Fruit fly (Drosophila melanogaster) whole organism, prepupa: ENCODE results near the gene Mps1.

Source experiments
- Blimp-1 ChIP-seq: fragments of 200-800 bp; sonication (Bioruptor generic); optimal IDR thresholded peaks from 3 replicates; lab custom pipeline; 2017; ENCODE audit warnings: missing biosample characterization, missing genetic modification characterization, mild to moderate bottlenecking, moderate library complexity, missing genetic modification reagents
- CG10631 ChIP-seq: fragments of 200-800 bp; sonication (Bioruptor generic); optimal IDR thresholded peaks from 2 replicates; lab custom pipeline; 2016; ENCODE audit warnings: missing biosample characterization, missing genetic modification characterization
- CG10669 ChIP-seq: fragments of 200-800 bp; sonication (Bioruptor generic); optimal IDR thresholded peaks from 3 replicates; lab custom pipeline; 2018; ENCODE audit warnings: missing biosample characterization, mild to moderate bottlenecking, missing genetic modification characterization, moderate library complexity
- CG11762 ChIP-seq: fragments of 200-800 bp; sonication (Bioruptor generic); optimal IDR thresholded peaks from 3 replicates; lab custom pipeline; 2016; ENCODE audit warnings: missing biosample characterization, missing genetic modification characterization; ENCODE audit not compliant: insufficient read depth
- CG11902 ChIP-seq: fragments of 200-800 bp; sonication (Bioruptor generic); optimal IDR thresholded peaks from 3 replicates; lab custom pipeline; 2016; ENCODE audit warnings: missing biosample characterization, missing genetic modification characterization
- CG15336 ChIP-seq: fragments of 200-800 bp; sonication (Bioruptor generic); IDR thresholded peaks from 2 replicates; pipeline ENCODE4 v1.3.6; 2022; ENCODE audit warnings: missing biosample characterization, missing genetic modification characterization
- CG1621 ChIP-seq: fragments of 200-800 bp; sonication (Bioruptor generic); optimal IDR thresholded peaks from 3 replicates; lab custom pipeline; 2018; ENCODE audit warnings: missing biosample characterization, mild to moderate bottlenecking, missing genetic modification characterization
- CG16779 ChIP-seq: fragments of 200-800 bp; sonication (Bioruptor generic); optimal IDR thresholded peaks from 3 replicates; lab custom pipeline; 2017; ENCODE audit warnings: missing biosample characterization, mild to moderate bottlenecking, missing genetic modification characterization
- CG3032 ChIP-seq: fragments of 200-800 bp; optimal IDR thresholded peaks from 2 replicates; lab custom pipeline; 2019; ENCODE audit warnings: missing biosample characterization, mild to moderate bottlenecking, missing genetic modification characterization, moderate library complexity
- CG31627 ChIP-seq: fragments of 200-800 bp; sonication (Bioruptor generic); optimal IDR thresholded peaks from 3 replicates; lab custom pipeline; 2016; ENCODE audit warnings: missing biosample characterization, missing genetic modification characterization
- CG32006 ChIP-seq: fragments of 200-800 bp; sonication (Bioruptor generic); optimal IDR thresholded peaks from 3 replicates; lab custom pipeline; 2017; ENCODE audit warnings: missing biosample characterization, mild to moderate bottlenecking, missing genetic modification characterization
- CG34406 ChIP-seq: fragments of 200-800 bp; sonication (Bioruptor generic); optimal IDR thresholded peaks from 3 replicates; lab custom pipeline; 2016; ENCODE audit warnings: missing biosample characterization, missing genetic modification characterization
- CG3919 ChIP-seq: fragments of 200-800 bp; sonication (Bioruptor generic); optimal IDR thresholded peaks from 3 replicates; lab custom pipeline; 2016; ENCODE audit warnings: missing biosample characterization, missing genetic modification characterization
- CG4318 ChIP-seq: fragments of 200-800 bp; sonication (Bioruptor generic); optimal IDR thresholded peaks from 3 replicates; lab custom pipeline; 2017; ENCODE audit warnings: missing biosample characterization, mild to moderate bottlenecking, missing genetic modification characterization
- CG6163 ChIP-seq: fragments of 200-800 bp; sonication (Bioruptor generic); IDR thresholded peaks from 3 replicates; pipeline ENCODE4 v1.3.6; 2022; ENCODE audit warnings: missing biosample characterization, missing genetic modification characterization
- CG6808 ChIP-seq: fragments of 200-800 bp; sonication (Bioruptor generic); optimal IDR thresholded peaks from 3 replicates; lab custom pipeline; 2017; ENCODE audit warnings: missing biosample characterization, missing genetic modification characterization, mild to moderate bottlenecking, moderate library complexity, missing genetic modification reagents
- CG6854 ChIP-seq: fragments of 200-800 bp; sonication (Bioruptor generic); optimal IDR thresholded peaks from 2 replicates; lab custom pipeline; 2017; ENCODE audit warnings: missing biosample characterization, mild to moderate bottlenecking, missing genetic modification characterization
- CG7368 ChIP-seq: fragments of 200-800 bp; sonication (Bioruptor generic); optimal IDR thresholded peaks from 3 replicates; lab custom pipeline; 2016; ENCODE audit warnings: missing biosample characterization, missing genetic modification characterization
- CG8119 ChIP-seq: fragments of 200-800 bp; sonication (Bioruptor generic); IDR thresholded peaks from 3 replicates; pipeline ENCODE4 v1.3.6; 2022; ENCODE audit warnings: missing biosample characterization, missing genetic modification characterization
- CG8632 ChIP-seq: fragments of 200-800 bp; sonication (Bioruptor generic); optimal IDR thresholded peaks from 3 replicates; lab custom pipeline; 2016; ENCODE audit warnings: missing biosample characterization, missing genetic modification characterization
- CG9139 ChIP-seq: fragments of 200-800 bp; sonication (Bioruptor generic); optimal IDR thresholded peaks from 3 replicates; lab custom pipeline; 2017; ENCODE audit warnings: missing biosample characterization, mild to moderate bottlenecking, missing genetic modification characterization
- Eip93F ChIP-seq: fragments of 200-800 bp; sonication (Bioruptor generic); optimal IDR thresholded peaks from 2 replicates; lab custom pipeline; 2016; ENCODE audit warnings: missing biosample characterization, mild to moderate bottlenecking, missing genetic modification characterization
- Ets21C ChIP-seq: fragments of 200-800 bp; sonication (Bioruptor generic); optimal IDR thresholded peaks from 3 replicates; lab custom pipeline; 2016; ENCODE audit warnings: missing biosample characterization, missing genetic modification characterization
- Ets96B ChIP-seq: fragments of 200-800 bp; optimal IDR thresholded peaks from 2 replicates; lab custom pipeline; 2019; ENCODE audit warnings: missing biosample characterization, mild to moderate bottlenecking, missing genetic modification characterization, moderate library complexity
- Gug ChIP-seq: fragments of 200-800 bp; sonication (Bioruptor generic); IDR thresholded peaks from 2 replicates; pipeline ENCODE4 v1.3.6; 2022; ENCODE audit warnings: missing biosample characterization, missing genetic modification characterization
- Hr38 ChIP-seq: sonication (Bioruptor generic); optimal IDR thresholded peaks from 2 replicates; lab custom pipeline; 2016; ENCODE audit warnings: missing biosample characterization, missing genetic modification characterization
- Hr39 ChIP-seq: fragments of 200-800 bp; sonication (Bioruptor generic); optimal IDR thresholded peaks from 2 replicates; lab custom pipeline; 2016; ENCODE audit warnings: missing biosample characterization, missing genetic modification characterization
- Hr4 ChIP-seq: fragments of 200-800 bp; sonication (Bioruptor generic); optimal IDR thresholded peaks from 3 replicates; lab custom pipeline; 2016; ENCODE audit warnings: missing biosample characterization, missing genetic modification characterization
- OdsH ChIP-seq: fragments of 200-800 bp; sonication (Bioruptor generic); optimal IDR thresholded peaks from 3 replicates; lab custom pipeline; 2016; ENCODE audit warnings: missing biosample characterization, missing genetic modification characterization
- Smox ChIP-seq: fragments of 200-800 bp; sonication (Bioruptor generic); optimal IDR thresholded peaks from 3 replicates; lab custom pipeline; 2016; ENCODE audit warnings: missing biosample characterization, missing genetic modification characterization
- Sox102F ChIP-seq: fragments of 200-800 bp; sonication (Bioruptor generic); optimal IDR thresholded peaks from 2 replicates; lab custom pipeline; 2016; ENCODE audit warnings: missing biosample characterization, mild to moderate bottlenecking, missing genetic modification characterization
- Sox14 ChIP-seq: fragments of 200-800 bp; sonication (Bioruptor generic); optimal IDR thresholded peaks from 3 replicates; lab custom pipeline; 2016; ENCODE audit warnings: missing biosample characterization, missing genetic modification characterization
- Sox15 ChIP-seq: fragments of 200-800 bp; sonication (Bioruptor generic); optimal IDR thresholded peaks from 3 replicates; lab custom pipeline; 2016; ENCODE audit warnings: missing biosample characterization, missing genetic modification characterization
- achi ChIP-seq: fragments of 200-800 bp; sonication (Bioruptor generic); optimal IDR thresholded peaks from 3 replicates; lab custom pipeline; 2016; ENCODE audit warnings: missing biosample characterization, missing genetic modification characterization
- acj6 ChIP-seq: fragments of 200-800 bp; sonication (Bioruptor generic); optimal IDR thresholded peaks from 3 replicates; lab custom pipeline; 2016; ENCODE audit warnings: missing biosample characterization, missing genetic modification characterization
- cyc ChIP-seq: fragments of 200-800 bp; sonication (Bioruptor generic); optimal IDR thresholded peaks from 3 replicates; lab custom pipeline; 2016; ENCODE audit warnings: missing biosample characterization, missing genetic modification characterization
- dac ChIP-seq: fragments of 200-800 bp; sonication (Bioruptor generic); optimal IDR thresholded peaks from 2 replicates; lab custom pipeline; 2017; ENCODE audit warnings: missing biosample characterization, mild to moderate bottlenecking, missing genetic modification characterization
- eg ChIP-seq: fragments of 200-800 bp; sonication (Bioruptor generic); IDR thresholded peaks from 3 replicates; pipeline ENCODE4 v1.3.6; 2022; ENCODE audit warnings: missing biosample characterization, missing genetic modification characterization
- fd59A ChIP-seq: fragments of 200-800 bp; sonication (Bioruptor generic); optimal IDR thresholded peaks from 2 replicates; lab custom pipeline; 2017; ENCODE audit warnings: missing biosample characterization, mild to moderate bottlenecking, missing genetic modification characterization, missing genetic modification reagents
- fkh ChIP-seq: fragments of 200-800 bp; sonication (Bioruptor generic); optimal IDR thresholded peaks from 3 replicates; lab custom pipeline; 2017; ENCODE audit warnings: missing biosample characterization, mild to moderate bottlenecking, missing genetic modification characterization, moderate library complexity
- lz ChIP-seq: fragments of 200-800 bp; sonication (Bioruptor generic); optimal IDR thresholded peaks from 3 replicates; lab custom pipeline; 2016; ENCODE audit warnings: missing biosample characterization, missing genetic modification characterization
- net ChIP-seq: fragments of 200-800 bp; sonication (Bioruptor generic); optimal IDR thresholded peaks from 3 replicates; lab custom pipeline; 2016; ENCODE audit warnings: missing biosample characterization, missing genetic modification characterization
- salr ChIP-seq, 2 experiments: fragments of 200-800 bp; sonication (Bioruptor generic); optimal IDR thresholded peaks; 3 replicates each; lab custom pipeline; 2016 to 2018; ENCODE audit warnings: missing biosample characterization in 2 of 2, missing genetic modification characterization in 2 of 2, mild to moderate bottlenecking in 1 of 2
- ss ChIP-seq, 2 experiments: fragments of 200-800 bp; sonication (Bioruptor generic); optimal IDR thresholded peaks; 2 replicates in 1 of 2; 3 replicates in 1 of 2; lab custom pipeline; 2017 to 2018; ENCODE audit warnings: mild to moderate bottlenecking in 2 of 2, missing biosample characterization in 2 of 2, missing genetic modification characterization in 2 of 2, moderate library complexity in 1 of 2
- svp ChIP-seq: fragments of 200-800 bp; sonication (Bioruptor generic); peaks from one replicate; lab custom pipeline; 2016; ENCODE audit warnings: missing biosample characterization, missing genetic modification characterization
- topi ChIP-seq: fragments of 200-800 bp; sonication (Bioruptor generic); optimal IDR thresholded peaks from 3 replicates; lab custom pipeline; 2016; ENCODE audit warnings: missing biosample characterization, missing genetic modification characterization
- vri ChIP-seq: fragments of 200-800 bp; sonication (Bioruptor generic); optimal IDR thresholded peaks from 3 replicates; lab custom pipeline; 2016; ENCODE audit warnings: missing biosample characterization, mild to moderate bottlenecking, missing genetic modification characterization

Mps1 gene

DNA sequence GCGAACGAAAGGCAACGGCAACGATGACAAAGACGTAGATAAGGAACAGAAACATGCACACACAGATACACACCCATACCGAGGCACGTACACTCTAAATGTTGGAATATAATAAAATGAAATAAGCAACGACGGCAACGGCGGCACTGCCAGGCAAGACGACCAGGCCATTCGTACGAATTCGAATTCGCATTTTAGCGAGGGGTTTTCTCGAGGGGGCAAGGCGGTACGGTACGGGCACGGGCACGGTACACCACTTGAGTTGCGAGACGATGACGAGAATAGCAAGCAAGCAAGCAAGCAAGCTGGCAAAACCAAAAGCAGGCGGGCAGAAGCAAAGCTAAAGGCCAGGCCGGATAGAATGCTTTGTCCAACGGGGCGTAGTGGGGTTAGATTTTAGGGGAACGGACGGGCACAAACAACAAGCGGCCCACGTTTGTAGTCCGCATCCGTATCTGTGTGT, 30.1 kb downstream of the Mps1 start (continued):
- TF ChIP-seq net: no peak
- TF ChIP-seq Hr39 (GFP tag; lab: Kevin White, UChicago): no peak
- TF ChIP-seq lz (GFP tag; lab: Kevin White, UChicago): no peak
- TF ChIP-seq Sox14 (GFP tag; lab: Kevin White, UChicago): peak; percentile 68
- no peak for TF ChIP-seq CG8632 (GFP tag; lab: Kevin White, UChicago)
- TF ChIP-seq CG6163: peak; percentile 53
- TF ChIP-seq salr (GFP tag; optimal IDR thresholded peaks at IDR 0.05; lab: Kevin White, UChicago): peak in 1 of 2 experiments; percentile 42
- peak; percentile 39 for TF ChIP-seq fkh
- TF ChIP-seq CG3032 (tag; lab: Kevin White, UChicago): peak; percentile 8
- TF ChIP-seq Eip93F (GFP tag; lab: Kevin White, UChicago): peak; percentile 21
- TF ChIP-seq Sox15: no peak
- TF ChIP-seq cyc (GFP tag; lab: Kevin White, UChicago): peak; percentile 4
- no peak for TF ChIP-seq CG4318
- no peak for TF ChIP-seq Gug
- TF ChIP-seq OdsH (GFP tag; lab: Kevin White, UChicago): no peak
- TF ChIP-seq Smox (GFP tag; lab: Kevin White, UChicago): no peak
- no peak for TF ChIP-seq eg (GFP tag; lab: Robert Waterston, UW)
- no peak for TF ChIP-seq topi (GFP tag; lab: Kevin White, UChicago)
- no peak for TF ChIP-seq CG10631 (GFP tag; lab: Kevin White, UChicago)
- peak; percentile 20 for TF ChIP-seq Ets96B (tag; lab: Kevin White, UChicago)
- no peak for TF ChIP-seq CG11762
- TF ChIP-seq dac (GFP tag; lab: Kevin White, UChicago): no peak
- peak; percentile 47; the same call in 1 of the 2 replicates for TF ChIP-seq CG15336
- TF ChIP-seq CG7368 (GFP tag; lab: Kevin White, UChicago): no peak
- no peak for TF ChIP-seq CG32006 (GFP tag; lab: Kevin White, UChicago)
- TF ChIP-seq Hr38: no peak
- no peak for TF ChIP-seq Ets21C
- no peak for TF ChIP-seq CG9139
- no peak for TF ChIP-seq CG31627 (GFP tag; lab: Kevin White, UChicago)
- peak; percentile 39 for TF ChIP-seq Sox102F (GFP tag; lab: Kevin White, UChicago)
- peak; percentile 12 for TF ChIP-seq CG1621 (tag; lab: Kevin White, UChicago)
- no peak for TF ChIP-seq Blimp-1 (GFP tag; lab: Kevin White, UChicago)
- TF ChIP-seq fd59A (GFP tag; lab: Kevin White, UChicago): no peak
- TF ChIP-seq ss (GFP tag; optimal IDR thresholded peaks at IDR 0.05; lab: Kevin White, UChicago): peak; percentile 31 to 38
- peak; percentile 38 for TF ChIP-seq svp (GFP tag; lab: Kevin White, UChicago)
- 0 out of 3 replicates have a peak, but pooled peaks have one; percentile 8 for TF ChIP-seq CG8119

DNA sequence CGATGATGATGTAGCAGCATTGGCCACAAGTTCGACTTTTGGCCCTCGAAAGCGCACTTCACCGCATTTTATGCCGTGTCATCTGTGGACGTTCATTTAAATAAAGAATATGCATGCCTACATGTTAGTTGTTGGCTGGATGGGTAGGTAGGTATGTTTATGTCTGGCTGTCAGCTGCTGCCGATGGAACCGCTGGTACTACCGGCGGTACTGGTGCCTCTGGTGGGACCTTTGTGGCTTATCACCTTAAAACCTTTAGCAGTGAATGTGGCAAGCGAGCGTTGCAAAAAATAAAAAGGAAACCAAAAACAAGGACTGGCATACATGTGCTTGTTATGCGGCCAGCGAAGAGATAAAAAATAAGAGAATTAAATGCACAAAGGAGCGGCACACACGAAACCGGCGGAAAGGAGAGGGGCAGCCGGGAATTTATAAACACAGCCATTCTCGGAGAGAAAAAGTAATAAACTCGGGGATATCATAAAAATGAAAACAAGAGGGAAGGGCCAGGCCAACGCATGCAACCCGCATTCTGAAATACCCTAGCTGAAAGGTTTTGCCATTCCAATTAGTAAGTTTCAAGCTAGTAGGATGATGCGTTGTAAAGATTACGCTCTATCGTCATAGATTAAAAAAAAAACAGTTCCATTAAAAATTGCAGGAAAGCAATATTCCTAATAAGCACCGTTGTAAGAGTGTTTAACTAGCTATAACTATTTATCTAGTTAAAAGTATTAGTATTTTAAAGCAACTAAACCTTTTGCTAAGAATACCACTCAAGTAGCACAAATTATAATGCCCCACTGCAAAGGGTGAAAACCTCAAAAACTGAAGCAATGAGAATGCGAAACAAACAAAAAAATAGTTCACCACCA, 31.1 kb downstream of the Mps1 start:
- no peak for TF ChIP-seq CG6163
- peak; percentile 83 for TF ChIP-seq Ets96B (tag; lab: Kevin White, UChicago)
- peak; percentile 66 for TF ChIP-seq CG6854 (GFP tag; lab: Kevin White, UChicago)
- no peak for TF ChIP-seq fkh
- peak; percentile 24 for TF ChIP-seq CG11902 (GFP tag; lab: Kevin White, UChicago)
- peak; percentile 39 for TF ChIP-seq CG9139
- TF ChIP-seq CG34406: peak; percentile 77
- TF ChIP-seq topi (GFP tag; lab: Kevin White, UChicago): peak; percentile 55
- peak; percentile 73 for TF ChIP-seq Smox (GFP tag; lab: Kevin White, UChicago)
- TF ChIP-seq acj6 (GFP tag; lab: Kevin White, UChicago): peak; percentile 87
- peak; percentile 70 for TF ChIP-seq Sox102F (GFP tag; lab: Kevin White, UChicago)
- peak; percentile 58 for TF ChIP-seq cyc (GFP tag; lab: Kevin White, UChicago)
- TF ChIP-seq ss (GFP tag; optimal IDR thresholded peaks at IDR 0.05; lab: Kevin White, UChicago): peak; percentile 54 to 84
- peak; percentile 59 for TF ChIP-seq net
- TF ChIP-seq CG16779: peak; percentile 34
- peak; percentile 73 for TF ChIP-seq Sox15
- peak; percentile 49 for TF ChIP-seq CG3919 (GFP tag; lab: Kevin White, UChicago)
- TF ChIP-seq achi (GFP tag; lab: Kevin White, UChicago): peak; percentile 74
- no peak for TF ChIP-seq dac (GFP tag; lab: Kevin White, UChicago)
- TF ChIP-seq CG8119: peak; percentile 74
- TF ChIP-seq CG10669 (GFP tag; lab: Kevin White, UChicago): peak; percentile 81
- TF ChIP-seq CG7368 (GFP tag; lab: Kevin White, UChicago): peak; percentile 53
- TF ChIP-seq CG6808 (GFP tag; lab: Kevin White, UChicago): peak; percentile 65
- peak; percentile 62 for TF ChIP-seq Hr4 (GFP tag; lab: Kevin White, UChicago)
- TF ChIP-seq Hr38: no peak
- TF ChIP-seq vri: peak; percentile 15
